Worm (Caenorhabditis elegans) whole organism, dauer: ENCODE measurements around the gene F37C4.4.
"Not testable (repeated sequence)": the region's sequence is repeated elsewhere in the genome, so short reads cannot be mapped to it uniquely, and the experiment has no call there.

Experiments
- unc-62 ChIP-seq: sonication (generic microtip); optimal IDR thresholded peaks from 2 replicates; lab custom pipeline; 2017; ENCODE audit warnings: missing biosample characterization, missing genetic modification reagents, missing genetic modification characterization

F37C4.4 gene

ce11 chrIV:3878283-3878938 lies 11.3 kb downstream of the F37C4.4 start, which contains the start of gene F37C4.6:
F37C4.6 (minus strand) TSS chrIV:3878333.
- no peak for TF ChIP-seq unc-62

ce11 chrIV:3881119-3881518 lies 14.0 kb downstream of the F37C4.4 start, which contains the start of the genes F37C4.8 and oac-23:
F37C4.8 (minus strand) TSS chrIV:3881219.
oac-23 (plus strand) TSS chrIV:3881441.
- TF ChIP-seq unc-62, result no peak

- TF ChIP-seq unc-62, result no peak
These were observed 18.3 kb downstream of the F37C4.4 start, which contains the start of gene oac-22 for ce11 chrIV:3885369-3885768. oac-22 (plus strand) TSS chrIV:3885669.

- TF ChIP-seq unc-62, result no peak
These were observed 21.9 kb downstream of the F37C4.4 start, which contains the start of gene oac-21 for ce11 chrIV:3888963-3889362. oac-21 (plus strand) TSS chrIV:3889263.

ce11 chrIV:3892027-3892426 lies 24.9 kb downstream of the F37C4.4 start, which contains the start of gene F56D6.9:
F56D6.9 (plus strand) TSS chrIV:3892327.
- TF ChIP-seq unc-62, result no peak

ce11 chrIV:3894004-3894480 lies 26.9 kb downstream of the F37C4.4 start, which contains the start of gene F56D6.8:
F56D6.8 (minus strand) TSS chrIV:3894430.
- TF ChIP-seq unc-62, result no peak

- no peak for TF ChIP-seq unc-62
These were observed 27.7 kb downstream of the F37C4.4 start, which contains the start of gene dct-8 for ce11 chrIV:3894770-3895169. dct-8 (plus strand) TSS chrIV:3895070.

- TF ChIP-seq unc-62, result no peak
These were observed 32.8 kb downstream of the F37C4.4 start, which contains the start of gene srz-62 for ce11 chrIV:3899719-3900554. srz-62 (plus strand) TSS chrIV:3900504.

ce11 chrIV:3902955-3903354 lies 35.8 kb downstream of the F37C4.4 start, which contains the start of gene F56D6.6:
F56D6.6 (plus strand) TSS chrIV:3903255.
- no peak for TF ChIP-seq unc-62

ce11 chrIV:3904620-3905019 lies 37.5 kb downstream of the F37C4.4 start, which contains the start of gene F56D6.21:
F56D6.21 (plus strand) TSS chrIV:3904920.
- no peak for TF ChIP-seq unc-62

ce11 chrIV:3906393-3906792 lies 39.3 kb downstream of the F37C4.4 start, which contains the start of gene F56D6.11:
F56D6.11 (minus strand) TSS chrIV:3906493.
- no peak for TF ChIP-seq unc-62

ce11 chrIV:3907506-3908188 lies 40.5 kb downstream of the F37C4.4 start, which contains the start of the genes F56D6.22 and F56D6.12:
F56D6.22 (minus strand) TSS chrIV:3907606.
F56D6.12 (plus strand) TSS chrIV:3908138.
- no peak for TF ChIP-seq unc-62

ce11 chrIV:3909114-3909513 lies 42.0 kb downstream of the F37C4.4 start, which contains the start of gene F56D6.13:
F56D6.13 (plus strand) TSS chrIV:3909414.
- TF ChIP-seq unc-62, result no peak

ce11 chrIV:3911848-3912247 lies 44.7 kb downstream of the F37C4.4 start, which contains the start of gene F56D6.18:
F56D6.18 (minus strand) TSS chrIV:3911948.
- not testable (repeated sequence) for TF ChIP-seq unc-62

ce11 chrIV:3912598-3912997 lies 45.5 kb downstream of the F37C4.4 start, which contains the start of gene F56D6.20:
F56D6.20 (plus strand) TSS chrIV:3912898.
- no peak for TF ChIP-seq unc-62

ce11 chrIV:3914462-3914861 lies 47.4 kb downstream of the F37C4.4 start, which contains the start of gene F56D6.19:
F56D6.19 (plus strand) TSS chrIV:3914762.
- no peak for TF ChIP-seq unc-62
